Worm (Caenorhabditis elegans): ENCODE results near the gene T13C2.7.

DNA sequence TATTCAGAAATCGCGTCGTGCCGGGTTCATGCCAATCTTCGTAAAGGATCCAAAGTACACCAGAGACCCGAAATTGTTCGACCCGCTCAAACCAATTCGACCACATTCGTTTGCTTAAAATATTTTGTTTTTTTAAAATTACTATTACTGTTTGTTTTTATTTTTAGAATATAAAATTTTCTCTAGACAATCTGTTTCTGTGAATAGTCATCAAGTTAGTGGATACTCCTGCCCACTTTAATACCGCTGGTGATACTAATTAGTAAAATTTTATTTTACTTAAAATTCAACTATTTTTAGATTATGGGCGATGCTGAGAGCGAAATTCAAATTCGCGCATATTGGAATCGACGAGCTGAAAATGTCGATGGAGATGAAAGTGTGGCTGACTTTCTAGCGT, 42.6 kb upstream of the T13C2.7 start, which contains the start of gene T14B4.1:
- TF ChIP-seq ZK546.5 (tag; optimal IDR thresholded peaks at IDR 0.05) (no peak), Y105C5A.15 (GFP tag; IDR thresholded peaks at IDR 0.05) (no peak), nhr-237 (tag; optimal IDR thresholded peaks at IDR 0.05) (no peak), lin-39 (tag; optimal IDR thresholded peaks at IDR 0.05) (no peak), mdl-1 (tag; optimal IDR thresholded peaks at IDR 0.05) (no peak), pha-4 (GFP tag; IDR thresholded peaks at IDR 0.05) (no peak), pha-4 (tag; optimal IDR thresholded peaks at IDR 0.05) (no peak)

All from whole organism, L4 larva.